Fruit fly (Drosophila melanogaster): Measurements from ENCODE around the gene kmr.

The kmr gene

DNA sequence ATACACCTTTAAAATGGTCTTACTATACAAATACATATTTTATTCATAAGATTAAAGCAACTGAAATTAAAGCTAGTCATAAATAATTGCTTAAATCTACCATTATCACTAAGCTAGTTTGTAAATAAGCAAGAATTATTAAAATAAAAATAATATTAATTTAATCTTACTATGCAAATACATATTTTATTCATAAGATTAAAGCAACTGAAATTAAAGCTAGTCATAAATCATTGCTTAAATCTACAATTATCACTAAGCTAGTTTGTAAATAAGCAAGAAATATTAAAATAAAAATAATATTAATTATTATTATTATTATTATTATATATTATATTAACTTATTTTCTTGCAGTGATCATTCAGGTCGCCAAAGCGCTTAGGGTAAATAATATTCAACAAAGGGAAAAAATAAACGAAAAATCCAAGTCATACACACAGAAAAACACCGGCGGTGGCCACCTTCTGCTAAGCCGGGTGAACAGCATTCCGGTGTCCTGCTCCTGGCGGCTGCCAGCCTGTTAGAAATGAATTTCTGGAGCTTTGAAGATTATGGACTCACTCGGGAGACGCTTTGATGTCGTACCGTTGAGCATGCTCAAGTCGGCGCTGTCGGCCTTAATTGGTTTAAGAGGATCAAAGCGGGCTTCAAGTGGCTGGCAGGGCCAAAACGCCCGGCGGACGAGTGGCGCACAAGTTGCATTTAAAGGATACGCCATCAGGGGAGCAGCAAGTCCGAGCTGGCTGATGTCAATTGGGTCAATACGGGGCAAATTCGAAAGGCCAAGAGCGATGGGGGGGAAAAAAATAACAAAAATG is 89.1 kb downstream of the kmr start (continued):
- TF ChIP-seq CG11456 (GFP tag; IDR thresholded peaks at IDR 0.05) (no peak), ac (GFP tag; optimal IDR thresholded peaks at IDR 0.05) (no peak), CG12299 (tag; optimal IDR thresholded peaks at IDR 0.05) (no peak), gem (tag; optimal IDR thresholded peaks at IDR 0.05) (peak; percentile 67), Fer3 (tag; optimal IDR thresholded peaks at IDR 0.05) (no peak), gfzf (GFP tag; optimal IDR thresholded peaks at IDR 0.05) (no peak), CG16815 (GFP tag; optimal IDR thresholded peaks at IDR 0.05) (no peak), CG2875 (GFP tag; optimal IDR thresholded peaks at IDR 0.05) (no peak), Pdp1 (GFP tag; optimal IDR thresholded peaks at IDR 0.05) (no peak), CG12219 (GFP tag; optimal IDR thresholded peaks at IDR 0.05) (no peak), CG3065 (GFP tag; optimal IDR thresholded peaks at IDR 0.05) (no peak), row (GFP tag; IDR thresholded peaks at IDR 0.05) (peak; percentile 58; the same call in 1 of the 3 replicates), fd102C (GFP tag; optimal IDR thresholded peaks at IDR 0.05) (no peak), CG6813 (GFP tag; optimal IDR thresholded peaks at IDR 0.05) (no peak), dati (GFP tag; IDR thresholded peaks at IDR 0.05) (no peak), lmd (GFP tag; IDR thresholded peaks at IDR 0.05) (no peak), lov (optimal IDR thresholded peaks at IDR 0.05) (no peak), lov (GFP tag; IDR thresholded peaks at IDR 0.05) (no peak), CG30403 (GFP tag; optimal IDR thresholded peaks at IDR 0.05) (peak; percentile 53), CG11093 (GFP tag; IDR thresholded peaks at IDR 0.05) (no peak), chif (GFP tag; optimal IDR thresholded peaks at IDR 0.05) (no peak), Ets97D (GFP tag; optimal IDR thresholded peaks at IDR 0.05) (no peak), bab2 (GFP tag; optimal IDR thresholded peaks at IDR 0.05) (no peak), CG11247 (GFP tag; IDR thresholded peaks at IDR 0.05) (no peak), wek (GFP tag; optimal IDR thresholded peaks at IDR 0.05) (no peak), stwl (tag; optimal IDR thresholded peaks at IDR 0.05) (no peak), HmgZ (tag; optimal IDR thresholded peaks at IDR 0.05) (no peak), CG18476 (GFP tag; optimal IDR thresholded peaks at IDR 0.05) (peak; percentile 21), TFAM (GFP tag; optimal IDR thresholded peaks at IDR 0.05) (no peak), MESR4 (GFP tag; optimal IDR thresholded peaks at IDR 0.05) (no peak), CG15073 (GFP tag; optimal IDR thresholded peaks at IDR 0.05) (no peak), Ravus (GFP tag; IDR thresholded peaks at IDR 0.05) (no peak), CoRest (tag; optimal IDR thresholded peaks at IDR 0.05) (peak; percentile 46), Drgx (GFP tag; IDR thresholded peaks at IDR 0.05) (no peak), CG7987 (GFP tag; optimal IDR thresholded peaks at IDR 0.05) (no peak), dysf (GFP tag; IDR thresholded peaks at IDR 0.05) (peak; percentile 59), Mrtf (GFP tag; IDR thresholded peaks at IDR 0.05) (no peak), H2.0 (GFP tag; IDR thresholded peaks at IDR 0.05) (0 out of 2 replicates have a peak, but pooled peaks have one; percentile 2), Mes4 (GFP tag; optimal IDR thresholded peaks at IDR 0.05) (no peak), CG7271 (tag; optimal IDR thresholded peaks at IDR 0.05) (no peak), Sox100B (GFP tag; optimal IDR thresholded peaks at IDR 0.05) (peak; percentile 64), CG12942 (GFP tag; optimal IDR thresholded peaks at IDR 0.05) (no peak), Hr51 (GFP tag; optimal IDR thresholded peaks at IDR 0.05) (peak in 1 of 2 experiments; percentile 39), exex (tag; optimal IDR thresholded peaks at IDR 0.05) (no peak), CG10267 (tag; optimal IDR thresholded peaks at IDR 0.05) (peak; percentile 31), CG4404 (GFP tag; IDR thresholded peaks at IDR 0.05) (no peak), CTCF (GFP tag; optimal IDR thresholded peaks at IDR 0.05) (no peak), Bdp1 (GFP tag; optimal IDR thresholded peaks at IDR 0.05) (no peak), gt (GFP tag; IDR thresholded peaks at IDR 0.05) (no peak), CG13296 (GFP tag; optimal IDR thresholded peaks at IDR 0.05) (peak; percentile 46)
